Worm (Caenorhabditis elegans): ENCODE results near the gene papl-1.

Gene papl-1

DNA sequence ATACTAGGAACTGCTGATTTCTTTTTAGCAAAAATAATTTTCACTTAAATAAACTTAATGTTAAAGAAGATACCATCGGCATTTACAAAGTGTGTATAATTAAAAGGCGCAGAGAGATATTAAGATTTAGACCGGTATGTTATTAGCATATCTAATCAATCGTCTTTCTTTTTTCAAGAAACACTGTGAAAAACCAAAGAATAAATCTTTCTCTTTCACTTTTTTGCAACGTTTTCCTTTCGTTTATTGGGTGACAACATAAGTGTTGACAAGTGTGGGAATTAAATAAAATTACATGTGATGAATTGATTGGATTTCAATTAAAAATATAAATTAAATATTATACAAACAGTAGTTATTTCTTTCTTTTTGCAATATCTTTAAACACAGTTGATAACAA is 7.2 kb downstream of the papl-1 start, which contains the start of gene C15C8.8:
Gene C15C8.8 (minus strand): TSS at position 101 of the 400 bp plus-strand sequence.
- TF ChIP-seq T22C8.4 (GFP tag; IDR thresholded peaks at IDR 0.05) (no peak), med-1 (GFP tag; optimal IDR thresholded peaks at IDR 0.05; ENCODE audit: insufficient read depth) (no peak), flt-1 (GFP tag; IDR thresholded peaks at IDR 0.05) (no peak), cog-1 (tag; optimal IDR thresholded peaks at IDR 0.05) (no peak), ztf-23 (GFP tag; IDR thresholded peaks at IDR 0.05) (no peak), ztf-29 (GFP tag; IDR thresholded peaks at IDR 0.05) (no peak), ref-1 (GFP tag; conservative IDR thresholded peaks at IDR 0.05) (no peak), tab-1 (GFP tag; IDR thresholded peaks at IDR 0.05) (no peak), klf-2 (GFP tag; conservative IDR thresholded peaks at IDR 0.05) (no peak)

DNA sequence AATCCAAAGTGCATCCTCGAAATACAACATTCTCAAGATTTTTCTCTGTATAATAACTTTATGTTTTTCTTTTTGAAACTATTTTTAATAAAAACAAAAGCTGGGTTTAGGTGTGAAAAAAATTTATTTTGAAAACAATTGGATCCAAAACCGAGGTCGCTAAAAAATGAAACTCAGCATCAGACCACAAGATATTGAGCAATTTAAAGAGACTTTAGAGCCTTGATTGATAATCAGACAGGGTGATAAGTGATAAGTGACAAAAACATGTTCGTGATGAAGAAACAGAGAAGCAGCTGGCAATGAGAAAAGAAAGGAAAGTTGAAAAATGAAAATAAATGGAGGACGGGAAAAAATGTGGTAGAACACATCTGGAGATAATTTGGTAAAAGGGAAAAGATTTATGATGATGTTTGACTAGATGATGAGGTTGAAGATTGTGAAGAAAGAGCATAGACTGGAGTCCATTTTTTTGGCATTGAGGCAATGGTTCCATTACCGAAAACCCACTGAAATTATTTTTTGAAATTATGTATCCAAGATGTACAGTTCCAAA is 8.0 kb downstream of the papl-1 start, which contains the start of gene C15C8.6:
Gene C15C8.6 (minus strand): TSS at position 51 of the 556 bp plus-strand sequence.
- TF ChIP-seq ztf-23 (GFP tag; IDR thresholded peaks at IDR 0.05) (no peak), med-1 (GFP tag; optimal IDR thresholded peaks at IDR 0.05; ENCODE audit: insufficient read depth) (no peak), T22C8.4 (GFP tag; IDR thresholded peaks at IDR 0.05) (no peak), cog-1 (tag; optimal IDR thresholded peaks at IDR 0.05) (no peak), tab-1 (GFP tag; IDR thresholded peaks at IDR 0.05) (no peak), ref-1 (GFP tag; conservative IDR thresholded peaks at IDR 0.05) (no peak), flt-1 (GFP tag; IDR thresholded peaks at IDR 0.05) (no peak), klf-2 (GFP tag; conservative IDR thresholded peaks at IDR 0.05) (no peak), ztf-29 (GFP tag; IDR thresholded peaks at IDR 0.05) (no peak)

DNA sequence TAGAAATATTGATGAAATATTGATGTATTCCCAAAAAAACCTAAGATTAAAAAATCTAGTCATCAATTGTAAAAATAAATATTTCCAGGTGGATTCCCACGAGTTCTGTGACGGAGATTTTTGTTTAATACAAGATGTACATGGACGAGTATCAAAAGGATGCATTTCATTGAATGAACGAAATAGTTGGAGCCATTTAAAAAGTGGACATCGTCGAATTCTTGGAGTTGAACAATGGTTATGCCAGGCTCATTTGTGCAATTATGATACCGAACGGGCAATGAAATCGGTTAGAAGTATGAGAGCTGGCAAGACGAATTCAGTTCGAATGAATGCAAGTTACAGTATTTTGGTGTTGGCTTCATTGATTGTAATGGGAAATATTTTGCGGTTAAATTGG is 10.0 kb downstream of the papl-1 start:
- no peak for TF ChIP-seq ref-1 (GFP tag; conservative IDR thresholded peaks at IDR 0.05)
- TF ChIP-seq med-1 (GFP tag; optimal IDR thresholded peaks at IDR 0.05; ENCODE audit: insufficient read depth): no peak

DNA sequence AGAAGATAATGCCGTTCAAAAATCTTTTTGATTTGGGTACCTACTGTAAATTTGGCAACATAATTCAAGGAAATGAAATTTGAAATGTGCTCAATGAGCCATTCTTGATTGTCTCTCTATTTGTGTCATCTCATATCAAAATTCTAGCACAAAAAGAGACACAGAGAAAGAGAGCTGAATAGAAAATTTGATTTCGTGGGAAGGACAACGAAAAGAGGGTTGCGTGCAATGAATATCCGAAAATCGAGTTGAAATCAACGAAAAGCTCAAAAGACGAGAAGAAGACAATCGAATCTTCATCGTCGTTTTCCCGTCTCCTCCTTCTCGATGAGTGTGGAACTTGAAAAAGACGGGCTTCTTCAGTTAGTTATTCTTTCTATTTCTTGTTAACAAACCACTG is 11.7 kb downstream of the papl-1 start, which contains the start of gene C15C8.5:
Gene C15C8.5 (plus strand): TSS at position 152 of the 400 bp plus-strand sequence.
- TF ChIP-seq cog-1 (tag; optimal IDR thresholded peaks at IDR 0.05) (no peak), flt-1 (GFP tag; IDR thresholded peaks at IDR 0.05) (no peak), klf-2 (GFP tag; conservative IDR thresholded peaks at IDR 0.05) (no peak), T22C8.4 (GFP tag; IDR thresholded peaks at IDR 0.05) (no peak), ztf-23 (GFP tag; IDR thresholded peaks at IDR 0.05) (no peak)

DNA sequence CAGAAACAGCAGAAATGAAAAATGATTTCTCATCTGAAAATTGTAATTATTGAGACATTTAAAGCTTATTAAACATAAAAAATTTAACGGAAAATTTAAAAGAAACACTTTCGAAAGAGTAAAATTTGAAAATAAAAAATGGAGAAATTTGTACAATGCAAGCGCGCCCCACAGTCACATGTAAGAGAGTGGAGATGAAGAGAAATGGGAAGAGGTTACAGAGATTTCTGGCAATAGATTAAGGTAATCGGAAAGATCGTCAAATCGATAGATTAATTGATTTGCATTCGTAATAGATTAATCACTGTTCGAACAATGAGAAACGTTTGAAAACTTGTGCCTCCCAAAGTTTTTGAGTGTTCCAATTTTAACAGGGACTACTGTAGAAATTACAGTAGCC is 12.1 kb downstream of the papl-1 start, which contains the start of gene C15C8.4:
Gene C15C8.4 (minus strand): TSS at position 33 of the 400 bp plus-strand sequence.
- no peak for TF ChIP-seq T22C8.4 (GFP tag; IDR thresholded peaks at IDR 0.05)
- TF ChIP-seq ztf-29 (GFP tag; IDR thresholded peaks at IDR 0.05): no peak
- no peak for TF ChIP-seq tab-1 (GFP tag; IDR thresholded peaks at IDR 0.05)
- no peak for TF ChIP-seq cog-1 (tag; optimal IDR thresholded peaks at IDR 0.05)
- TF ChIP-seq klf-2 (GFP tag; conservative IDR thresholded peaks at IDR 0.05): no peak
- no peak for TF ChIP-seq ztf-23 (GFP tag; IDR thresholded peaks at IDR 0.05)
- no peak for TF ChIP-seq ref-1 (GFP tag; conservative IDR thresholded peaks at IDR 0.05)
- no peak for TF ChIP-seq med-1 (GFP tag; optimal IDR thresholded peaks at IDR 0.05; ENCODE audit: insufficient read depth)
- TF ChIP-seq flt-1 (GFP tag; IDR thresholded peaks at IDR 0.05): no peak

DNA sequence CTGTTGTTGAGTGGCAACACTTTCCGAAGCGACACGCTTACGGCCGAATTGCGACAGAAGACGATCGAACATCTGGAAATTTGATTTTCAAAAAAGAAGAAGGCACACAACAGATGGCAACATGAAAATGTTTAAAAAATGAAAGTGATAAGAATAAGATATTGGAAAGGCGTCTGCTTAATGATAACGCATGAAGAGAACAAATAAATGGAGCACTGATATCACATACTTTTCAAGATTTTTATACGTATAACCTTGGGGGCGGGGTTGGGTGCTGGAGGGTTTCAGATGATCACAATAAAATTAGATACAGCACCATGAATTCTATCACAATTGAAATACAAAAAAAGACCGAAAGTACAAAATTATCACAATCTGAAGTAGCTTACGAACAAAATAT is 14.6 kb downstream of the papl-1 start, which contains the start of gene C15C8.7:
Gene C15C8.7 (minus strand): TSS at position 72 of the 400 bp plus-strand sequence.
- no peak for TF ChIP-seq cog-1 (tag; optimal IDR thresholded peaks at IDR 0.05)
- TF ChIP-seq T22C8.4 (GFP tag; IDR thresholded peaks at IDR 0.05): no peak
- no peak for TF ChIP-seq ztf-23 (GFP tag; IDR thresholded peaks at IDR 0.05)
- TF ChIP-seq tab-1 (GFP tag; IDR thresholded peaks at IDR 0.05): no peak
- no peak for TF ChIP-seq ztf-29 (GFP tag; IDR thresholded peaks at IDR 0.05)
- TF ChIP-seq ref-1 (GFP tag; conservative IDR thresholded peaks at IDR 0.05): no peak
- no peak for TF ChIP-seq med-1 (GFP tag; optimal IDR thresholded peaks at IDR 0.05; ENCODE audit: insufficient read depth)
- TF ChIP-seq klf-2 (GFP tag; conservative IDR thresholded peaks at IDR 0.05): no peak
- TF ChIP-seq flt-1 (GFP tag; IDR thresholded peaks at IDR 0.05): no peak

DNA sequence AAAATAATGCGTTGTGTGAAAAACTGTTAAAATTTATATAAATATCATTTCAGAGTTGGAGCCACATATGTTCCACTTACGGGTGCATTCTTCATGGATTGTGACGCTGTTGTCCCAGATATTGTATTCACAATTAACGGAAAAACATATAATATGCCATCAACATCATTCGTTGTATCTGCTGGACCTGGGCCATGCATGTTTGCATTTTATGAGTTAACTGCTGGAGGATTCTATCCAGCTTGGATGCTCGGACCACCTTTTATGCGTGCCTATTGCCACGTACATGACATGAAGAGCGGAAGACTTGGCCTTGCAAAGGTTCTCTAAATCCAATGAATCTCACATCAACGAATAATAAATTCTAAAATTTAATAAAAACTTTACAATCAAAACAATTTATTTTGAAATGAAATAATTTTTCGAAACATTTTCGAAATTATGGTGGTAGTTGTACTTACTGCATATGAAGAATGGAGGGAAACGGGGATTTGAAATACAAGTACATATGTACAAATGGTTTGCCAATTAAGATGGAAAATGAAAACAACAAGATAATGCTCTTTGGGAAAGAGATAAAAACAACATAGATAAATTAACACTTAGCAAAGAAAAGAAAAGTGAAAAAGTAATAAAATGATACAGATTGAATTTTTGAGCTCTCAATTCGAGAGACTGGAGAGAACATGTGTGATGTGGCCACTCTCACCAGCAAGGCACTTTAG is 15.6 kb downstream of the papl-1 start:
- TF ChIP-seq klf-2 (GFP tag; conservative IDR thresholded peaks at IDR 0.05) (no peak), tab-1 (GFP tag; IDR thresholded peaks at IDR 0.05) (no peak), ztf-29 (GFP tag; IDR thresholded peaks at IDR 0.05) (no peak)

DNA sequence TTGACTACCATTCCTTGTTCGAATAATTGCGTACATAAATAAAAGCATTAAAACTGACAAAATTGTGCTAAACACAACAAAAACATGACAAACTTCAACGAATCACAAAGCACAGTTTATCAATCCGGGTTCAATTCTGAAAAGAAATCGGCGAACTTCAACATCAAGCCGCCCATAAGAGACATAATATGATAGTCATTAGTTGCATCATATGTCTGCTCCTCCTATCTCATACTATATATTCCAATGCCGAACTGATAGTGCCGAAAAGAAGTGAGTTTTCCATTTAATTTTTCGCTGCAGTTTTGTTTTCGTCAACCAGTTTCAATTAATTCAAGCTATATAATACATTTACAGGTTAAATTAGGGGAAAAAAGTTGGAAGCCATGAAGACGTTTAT is 17.9 kb downstream of the papl-1 start, which contains the start of gene hrg-7:
Gene hrg-7 (plus strand): TSS at position 358 of the 400 bp plus-strand sequence.
- no peak for TF ChIP-seq ref-1 (GFP tag; conservative IDR thresholded peaks at IDR 0.05)

DNA sequence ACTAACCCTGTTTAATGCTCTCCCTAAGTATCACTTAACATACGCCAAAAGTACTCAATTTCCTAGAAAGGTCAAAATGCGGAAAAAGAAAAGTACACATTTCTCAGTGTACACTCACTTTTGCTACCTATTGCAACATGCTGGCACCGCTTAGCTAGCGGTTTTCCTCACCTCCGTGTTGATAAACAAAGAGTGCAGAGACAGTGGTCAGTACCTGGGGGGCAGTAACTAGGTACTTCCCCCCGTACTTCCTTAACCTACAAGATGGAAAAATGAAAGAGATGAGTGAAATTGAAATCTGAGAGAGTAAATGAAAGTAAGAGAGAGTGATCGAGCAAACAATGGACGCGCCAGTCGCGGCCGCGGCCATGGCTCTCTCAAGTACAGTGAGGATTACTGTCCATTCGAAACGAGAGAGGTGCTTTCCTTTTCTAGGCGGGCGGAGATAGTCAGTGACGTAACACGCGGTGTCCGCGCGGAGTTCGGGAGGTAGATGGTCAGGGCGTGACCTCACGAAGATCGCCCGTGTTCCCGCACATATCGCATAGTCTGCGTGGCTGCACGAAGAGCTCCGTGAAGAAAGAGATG is 23.3 kb downstream of the papl-1 start, which contains the start of gene cky-1:
Gene cky-1 (plus strand): TSS at position 538 of the 588 bp plus-strand sequence.
- no peak for TF ChIP-seq med-1 (GFP tag; optimal IDR thresholded peaks at IDR 0.05; ENCODE audit: insufficient read depth)
- TF ChIP-seq ztf-29 (GFP tag; IDR thresholded peaks at IDR 0.05): no peak
- no peak for TF ChIP-seq flt-1 (GFP tag; IDR thresholded peaks at IDR 0.05)
- TF ChIP-seq klf-2 (GFP tag; conservative IDR thresholded peaks at IDR 0.05): no peak
- no peak for TF ChIP-seq tab-1 (GFP tag; IDR thresholded peaks at IDR 0.05)
- TF ChIP-seq cog-1 (tag; optimal IDR thresholded peaks at IDR 0.05): no peak
- TF ChIP-seq ref-1 (GFP tag; conservative IDR thresholded peaks at IDR 0.05): no peak
- TF ChIP-seq ztf-23 (GFP tag; IDR thresholded peaks at IDR 0.05): no peak
- TF ChIP-seq T22C8.4 (GFP tag; IDR thresholded peaks at IDR 0.05): no peak

All from whole organism, midembryonic.